Fruit fly (Drosophila melanogaster) whole organism, embryonic: Measurements from ENCODE around the gene Cpr92A.
A peak's percentile ranks its signal among the peaks of the same experiment; 100 is the strongest.

Experiments
- Asciz ChIP-seq: fragments of 200-800 bp; sonication (Bioruptor generic); optimal IDR thresholded peaks from 2 replicates; lab custom pipeline; 2017; ENCODE audit warnings: missing biosample characterization, mild to moderate bottlenecking, missing genetic modification characterization, missing genetic modification reagents
- Atf-2 ChIP-seq: fragments of 200-800 bp; sonication (Bioruptor generic); optimal IDR thresholded peaks from 2 replicates; lab custom pipeline; 2016; ENCODE audit warnings: missing biosample characterization, missing genetic modification characterization
- Awh ChIP-seq: fragments of 200-800 bp; sonication (Bioruptor generic); IDR thresholded peaks from 2 replicates; pipeline ENCODE4, ENCODE4 v1.3.6; 2022; ENCODE audit warnings: missing biosample characterization, missing genetic modification characterization
- CG10147 ChIP-seq: fragments of 200-800 bp; sonication (Bioruptor generic); optimal IDR thresholded peaks from 2 replicates; lab custom pipeline; 2019; ENCODE audit warnings: missing biosample characterization, mild to moderate bottlenecking, missing genetic modification characterization, moderate library complexity
- CG11093 ChIP-seq: fragments of 200-800 bp; sonication (Bioruptor generic); IDR thresholded peaks from 3 replicates; pipeline ENCODE4 v1.3.6; 2022; ENCODE audit warnings: missing biosample characterization, missing genetic modification characterization
- CG15269 ChIP-seq: fragments of 200-800 bp; sonication (Bioruptor generic); optimal IDR thresholded peaks from 2 replicates; lab custom pipeline; 2018; ENCODE audit warnings: missing biosample characterization, mild to moderate bottlenecking, missing genetic modification characterization, moderate library complexity
- CG1647 ChIP-seq: fragments of 200-800 bp; sonication (Bioruptor generic); optimal IDR thresholded peaks from 3 replicates; lab custom pipeline; 2016; ENCODE audit warnings: missing biosample characterization, missing genetic modification characterization
- CG16779 ChIP-seq: fragments of 200-800 bp; sonication (Bioruptor generic); IDR thresholded peaks from 2 replicates; pipeline ENCODE4 v1.3.6; 2022; ENCODE audit warnings: missing biosample characterization, missing genetic modification characterization
- CG16863 ChIP-seq: fragments of 200-800 bp; sonication (Bioruptor generic); optimal IDR thresholded peaks from 3 replicates; lab custom pipeline; 2016; ENCODE audit warnings: missing biosample characterization, missing genetic modification characterization
- CG17361 ChIP-seq: fragments of 200-800 bp; sonication (Bioruptor generic); IDR thresholded peaks from 3 replicates; pipeline ENCODE4 v1.3.6; 2022; ENCODE audit warnings: missing biosample characterization, missing genetic modification characterization
- CG2875 ChIP-seq: fragments of 200-800 bp; sonication (Bioruptor generic); optimal IDR thresholded peaks from 2 replicates; lab custom pipeline; 2017; ENCODE audit warnings: missing biosample characterization, mild to moderate bottlenecking, missing genetic modification characterization, missing genetic modification reagents
- CG33557 ChIP-seq: fragments of 200-800 bp; sonication (Bioruptor generic); optimal IDR thresholded peaks from 2 replicates; lab custom pipeline; 2019; ENCODE audit warnings: missing biosample characterization, mild to moderate bottlenecking, missing genetic modification characterization, moderate library complexity
- CG34224 ChIP-seq: fragments of 200-800 bp; sonication (Bioruptor generic); IDR thresholded peaks from 3 replicates; pipeline ENCODE4 v1.3.6; 2022; ENCODE audit warnings: missing biosample characterization, missing genetic modification characterization; ENCODE audit not compliant: partially characterized antibody
- CG3726 ChIP-seq: fragments of 200-800 bp; sonication (Bioruptor generic); IDR thresholded peaks from 3 replicates; pipeline ENCODE4, ENCODE4 v1.3.6; 2022; ENCODE audit warnings: missing biosample characterization, missing genetic modification characterization
- CG7556 ChIP-seq: fragments of 200-800 bp; sonication (Bioruptor generic); optimal IDR thresholded peaks from 2 replicates; lab custom pipeline; 2017; ENCODE audit warnings: missing biosample characterization, mild to moderate bottlenecking, missing genetic modification characterization
- CG7786 ChIP-seq: fragments of 200-800 bp; sonication (Bioruptor generic); optimal IDR thresholded peaks from 2 replicates; lab custom pipeline; 2016; ENCODE audit warnings: missing biosample characterization, missing genetic modification characterization
- CG8765 ChIP-seq: fragments of 200-800 bp; sonication (Bioruptor generic); IDR thresholded peaks from 2 replicates; pipeline ENCODE4 v1.3.6; 2022; ENCODE audit warnings: missing biosample characterization, missing genetic modification characterization
- Gsc ChIP-seq: fragments of 200-800 bp; sonication (Bioruptor generic); IDR thresholded peaks from 2 replicates; pipeline ENCODE4 v1.3.6; 2022; ENCODE audit warnings: missing biosample characterization, missing genetic modification characterization
- Gug ChIP-seq: fragments of 200-800 bp; sonication (Bioruptor generic); IDR thresholded peaks from 4 replicates; pipeline ENCODE4 v1.3.6; 2022; ENCODE audit warnings: missing biosample characterization, missing genetic modification characterization
- HLH3B ChIP-seq: fragments of 200-800 bp; sonication (Bioruptor generic); IDR thresholded peaks from 2 replicates; pipeline ENCODE4 v1.3.6; 2022; ENCODE audit warnings: missing biosample characterization, missing genetic modification characterization
- HLH4C ChIP-seq: fragments of 200-800 bp; sonication (Bioruptor generic); IDR thresholded peaks from 3 replicates; pipeline ENCODE4 v1.3.6; 2022; ENCODE audit warnings: missing biosample characterization, missing genetic modification characterization; ENCODE audit not compliant: partially characterized antibody
- HLHmδ ChIP-seq: fragments of 200-800 bp; sonication (Bioruptor generic); optimal IDR thresholded peaks from 2 replicates; lab custom pipeline; 2018; ENCODE audit warnings: missing biosample characterization, mild to moderate bottlenecking, missing genetic modification characterization, moderate library complexity
- NC2β ChIP-seq: fragments of 200-800 bp; sonication (Bioruptor generic); optimal IDR thresholded peaks from 2 replicates; lab custom pipeline; 2016; ENCODE audit warnings: missing biosample characterization, missing genetic modification characterization
- Nf-YA ChIP-seq: fragments of 200-800 bp; sonication (Bioruptor generic); IDR thresholded peaks from 2 replicates; pipeline ENCODE4 v1.3.6; 2022; ENCODE audit warnings: missing biosample characterization, missing genetic modification characterization
- Pdp1 ChIP-seq, 2 experiments: fragments of 200-800 bp; sonication (Bioruptor generic); optimal IDR thresholded peaks; 3 replicates each; lab custom pipeline; 2016; ENCODE audit warnings: missing biosample characterization in 2 of 2, missing genetic modification characterization in 2 of 2, mild to moderate bottlenecking in 1 of 2, moderate library complexity in 1 of 2
- Ravus ChIP-seq: fragments of 200-800 bp; sonication (Bioruptor generic); IDR thresholded peaks from 2 replicates; pipeline ENCODE4 v1.3.6; 2022; ENCODE audit warnings: missing biosample characterization, missing genetic modification characterization
- Trl ChIP-seq, 3 experiments: fragments of >200 bp in 2 of 3; fragments of 200-800 bp in 1 of 3; sonication (Bioruptor generic) in 1 of 3; optimal IDR thresholded peaks; 2 replicates in 1 of 3; 3 replicates in 2 of 3; lab custom pipeline; 2016 to 2017; ENCODE audit warnings: missing biosample characterization in 1 of 3, missing genetic modification characterization in 1 of 3
- Vsx1 ChIP-seq: fragments of 200-800 bp; sonication (Bioruptor generic); optimal IDR thresholded peaks from 2 replicates; lab custom pipeline; 2017; ENCODE audit warnings: missing biosample characterization, mild to moderate bottlenecking, missing genetic modification characterization, missing genetic modification reagents
- ara ChIP-seq: fragments of 200-800 bp; sonication (Bioruptor generic); IDR thresholded peaks from 2 replicates; pipeline ENCODE4 v1.3.6; 2022; ENCODE audit warnings: missing biosample characterization, missing genetic modification characterization
- ash1 ChIP-seq: fragments of 200-800 bp; sonication (Bioruptor generic); optimal IDR thresholded peaks from 2 replicates; lab custom pipeline; 2018; ENCODE audit warnings: missing biosample characterization, mild to moderate bottlenecking, missing genetic modification characterization
- bbx ChIP-seq: fragments of 200-800 bp; sonication (Bioruptor generic); IDR thresholded peaks from 2 replicates; pipeline ENCODE4 v1.3.6; 2022; ENCODE audit warnings: missing biosample characterization, missing genetic modification characterization; ENCODE audit not compliant: partially characterized antibody
- cad ChIP-seq: fragments of >200 bp; optimal IDR thresholded peaks from 2 replicates; lab custom pipeline; 2017; ENCODE audit warnings: missing biosample characterization, missing genetic modification characterization
- caup ChIP-seq: fragments of 200-800 bp; sonication (Bioruptor generic); optimal IDR thresholded peaks from 3 replicates; lab custom pipeline; 2017; ENCODE audit warnings: missing biosample characterization, mild to moderate bottlenecking, missing genetic modification characterization, moderate library complexity; ENCODE audit not compliant: severe bottlenecking
- chinmo ChIP-seq: fragments of 200-800 bp; sonication (Bioruptor generic); IDR thresholded peaks from 4 replicates; pipeline ENCODE4 v1.3.6; 2022; ENCODE audit warnings: missing biosample characterization, missing genetic modification characterization; ENCODE audit not compliant: partially characterized antibody
- corto ChIP-seq: fragments of 200-800 bp; sonication (Bioruptor generic); optimal IDR thresholded peaks from 2 replicates; lab custom pipeline; 2016; ENCODE audit warnings: missing biosample characterization, mild to moderate bottlenecking, missing genetic modification characterization, moderate library complexity
- fd102C ChIP-seq: fragments of 200-800 bp; sonication (Bioruptor generic); optimal IDR thresholded peaks from 2 replicates; lab custom pipeline; 2018; ENCODE audit warnings: missing biosample characterization, mild to moderate bottlenecking, missing genetic modification characterization, moderate library complexity
- gsb-n ChIP-seq: fragments of 200-800 bp; sonication (Bioruptor generic); optimal IDR thresholded peaks from 3 replicates; lab custom pipeline; 2018; ENCODE audit warnings: missing biosample characterization, mild to moderate bottlenecking, missing genetic modification characterization
- klu ChIP-seq: fragments of 200-800 bp; sonication (Bioruptor generic); IDR thresholded peaks from 2 replicates; pipeline ENCODE4 v1.3.6; 2022; ENCODE audit warnings: missing biosample characterization, missing genetic modification characterization
- lmd ChIP-seq: fragments of 200-800 bp; sonication (Bioruptor generic); IDR thresholded peaks from 2 replicates; pipeline ENCODE4 v1.3.6; 2022; ENCODE audit warnings: missing biosample characterization, missing genetic modification characterization
- lov ChIP-seq, 2 experiments: fragments of 200-800 bp in 1 of 2; fragments of >200 bp in 1 of 2; sonication (Bioruptor generic) in 1 of 2; IDR thresholded peaks in 1 of 2; optimal IDR thresholded peaks in 1 of 2; 2 replicates in 1 of 2; 3 replicates in 1 of 2; pipeline versions ENCODE4 v1.3.6 to Lab custom; 2017 to 2022; ENCODE audit warnings: missing biosample characterization in 1 of 2, missing genetic modification characterization in 1 of 2
- mirr ChIP-seq: fragments of 200-800 bp; sonication (Bioruptor generic); optimal IDR thresholded peaks from 3 replicates; lab custom pipeline; 2018; ENCODE audit warnings: missing biosample characterization, mild to moderate bottlenecking, missing genetic modification characterization
- pzg ChIP-seq: fragments of 200-800 bp; sonication (Bioruptor generic); optimal IDR thresholded peaks from 3 replicates; lab custom pipeline; 2018; ENCODE audit warnings: missing biosample characterization, mild to moderate bottlenecking, missing genetic modification characterization, moderate library complexity
- sens ChIP-seq: fragments of 200-800 bp; sonication (Bioruptor generic); peaks from one replicate; lab custom pipeline; 2016; ENCODE audit warnings: missing biosample characterization, missing genetic modification characterization
- sqz ChIP-seq: fragments of 200-800 bp; sonication (Bioruptor generic); optimal IDR thresholded peaks from 3 replicates; lab custom pipeline; 2018; ENCODE audit warnings: missing biosample characterization, mild to moderate bottlenecking, missing genetic modification characterization
- tgo ChIP-seq: fragments of 200-800 bp; sonication (Bioruptor generic); IDR thresholded peaks from 3 replicates; pipeline ENCODE4 v1.3.6; 2022; ENCODE audit warnings: missing biosample characterization, missing genetic modification characterization

Gene Cpr92A

dm6 chr3R:19642092-19642892, 43.5 kb upstream of the Cpr92A start, which contains the start of gene subdued (continued):
- TF ChIP-seq Trl (optimal IDR thresholded peaks at IDR 0.05; lab: Kevin White, UChicago) (peak in 1 of 2 experiments; percentile 20), Trl (GFP tag; optimal IDR thresholded peaks at IDR 0.05; lab: Kevin White, UChicago) (no peak), CG3726 (GFP tag; lab: Robert Waterston, UW) (0 out of 3 replicates have a peak, but pooled peaks have one; percentile 3), ara (GFP tag; lab: Robert Waterston, UW) (0 out of 2 replicates have a peak, but pooled peaks have one; percentile 30), CG16863 (GFP tag; lab: Kevin White, UChicago) (no peak), HLH3B (GFP tag; lab: Robert Waterston, UW) (no peak), chinmo (GFP tag; lab: Robert Waterston, UW) (0 out of 4 replicates have a peak, but pooled peaks have one; percentile 30), HLH4C (GFP tag; lab: Robert Waterston, UW) (peak; percentile 65), NC2β (GFP tag; lab: Kevin White, UChicago) (no peak), lmd (GFP tag; lab: Robert Waterston, UW) (no peak), CG34224 (peak; percentile 60; the same call in 1 of the 3 replicates), Pdp1 (GFP tag; optimal IDR thresholded peaks at IDR 0.05; lab: Kevin White, UChicago) (peak in 1 of 2 experiments; percentile 51), pzg (GFP tag; lab: Kevin White, UChicago) (peak; percentile 11), CG1647 (GFP tag; lab: Kevin White, UChicago) (no peak), fd102C (no peak), bbx (GFP tag; lab: Robert Waterston, UW) (peak; percentile 38)

- TF ChIP-seq CG10147 (GFP tag; lab: Kevin White, UChicago): peak; percentile 83
- peak; percentile 83 for TF ChIP-seq sqz (GFP tag; lab: Kevin White, UChicago)
- peak; percentile 42; the same call in 2 of the 4 replicates for TF ChIP-seq Gug (GFP tag; lab: Robert Waterston, UW)
- peak; percentile 47 for TF ChIP-seq corto
- peak; percentile 46; the same call in 1 of the 3 replicates for TF ChIP-seq CG11093
- peak; percentile 64 for TF ChIP-seq Vsx1
- peak; percentile 18 for TF ChIP-seq Atf-2
- TF ChIP-seq cad (GFP tag; lab: Kevin White, UChicago): no peak
- peak; percentile 73 for TF ChIP-seq Nf-YA (GFP tag; lab: Robert Waterston, UW)
- peak; percentile 90 for TF ChIP-seq Asciz (GFP tag; lab: Kevin White, UChicago)
- peak; percentile 72 for TF ChIP-seq CG33557 (GFP tag; lab: Kevin White, UChicago)
- TF ChIP-seq gsb-n (tag; lab: Kevin White, UChicago): peak; percentile 84
- TF ChIP-seq CG16779 (GFP tag; lab: Robert Waterston, UW): peak; percentile 83; the same call in 1 of the 2 replicates
- no peak for TF ChIP-seq HLHmδ (GFP tag; lab: Kevin White, UChicago)
- no peak for TF ChIP-seq Gsc (GFP tag; lab: Robert Waterston, UW)
- TF ChIP-seq HLH4C (GFP tag; lab: Robert Waterston, UW): no peak
- no peak for TF ChIP-seq ash1 (GFP tag; lab: Kevin White, UChicago)
- TF ChIP-seq mirr (GFP tag; lab: Kevin White, UChicago): peak; percentile 66
- no peak for TF ChIP-seq lov (optimal IDR thresholded peaks at IDR 0.05; lab: Kevin White, UChicago)
- TF ChIP-seq lov (GFP tag; IDR thresholded peaks at IDR 0.05; lab: Robert Waterston, UW): peak; percentile 94
- peak; percentile 42; the same call in 1 of the 2 replicates for TF ChIP-seq klu (GFP tag; lab: Robert Waterston, UW)
- peak; percentile 11 for TF ChIP-seq CG7786
- peak; percentile 61 for TF ChIP-seq Ravus (GFP tag; lab: Robert Waterston, UW)
- peak; percentile 90 for TF ChIP-seq tgo (GFP tag; lab: Robert Waterston, UW)
- TF ChIP-seq CG17361 (GFP tag; lab: Robert Waterston, UW): peak; percentile 77; the same call in 2 of the 3 replicates
- peak; percentile 57; the same call in 1 of the 2 replicates for TF ChIP-seq CG8765 (GFP tag; lab: Robert Waterston, UW)
- peak; percentile 96 for TF ChIP-seq sens (GFP tag; lab: Kevin White, UChicago)
- peak; percentile 76 for TF ChIP-seq CG2875
- peak; percentile 82 for TF ChIP-seq CG7556 (GFP tag; lab: Kevin White, UChicago)
- peak; percentile 95 for TF ChIP-seq CG15269 (tag; lab: Kevin White, UChicago)
- TF ChIP-seq Awh (GFP tag; lab: Robert Waterston, UW): peak; percentile 92
- peak; percentile 86 for TF ChIP-seq caup (GFP tag; lab: Kevin White, UChicago)
Measured at dm6 chr3R:19641498-19642065, 42.8 kb upstream of the Cpr92A start.
